Fruit fly (Drosophila melanogaster) whole organism, embryonic: Measurements from ENCODE around the gene CG14931.

ENCODE experiments used
- B-H2 ChIP-seq: fragments of 200-800 bp; sonication (Bioruptor generic); optimal IDR thresholded peaks from 2 replicates; lab custom pipeline; 2018; ENCODE audit warnings: missing biosample characterization, mild to moderate bottlenecking, missing genetic modification characterization
- Bdp1 ChIP-seq: fragments of 200-800 bp; sonication (Bioruptor generic); optimal IDR thresholded peaks from 3 replicates; lab custom pipeline; 2016; ENCODE audit warnings: missing biosample characterization, missing genetic modification characterization
- CG10147 ChIP-seq: fragments of 200-800 bp; sonication (Bioruptor generic); optimal IDR thresholded peaks from 2 replicates; lab custom pipeline; 2019; ENCODE audit warnings: missing biosample characterization, mild to moderate bottlenecking, missing genetic modification characterization, moderate library complexity
- CG12071 ChIP-seq: fragments of 200-800 bp; sonication (Bioruptor generic); optimal IDR thresholded peaks from 3 replicates; lab custom pipeline; 2018; ENCODE audit warnings: missing biosample characterization, mild to moderate bottlenecking, missing genetic modification characterization
- CG12299 ChIP-seq: fragments of 200-800 bp; sonication (Bioruptor generic); optimal IDR thresholded peaks from 2 replicates; lab custom pipeline; 2018; ENCODE audit warnings: missing biosample characterization, mild to moderate bottlenecking, missing genetic modification characterization
- CG13894 ChIP-seq: fragments of 200-800 bp; sonication (Bioruptor generic); optimal IDR thresholded peaks from 3 replicates; lab custom pipeline; 2018; ENCODE audit warnings: missing biosample characterization, mild to moderate bottlenecking, missing genetic modification characterization, moderate library complexity
- CG16779 ChIP-seq: fragments of 200-800 bp; sonication (Bioruptor generic); IDR thresholded peaks from 2 replicates; pipeline ENCODE4 v1.3.6; 2022; ENCODE audit warnings: missing biosample characterization, missing genetic modification characterization
- CG17328 ChIP-seq: fragments of 200-800 bp; sonication (Bioruptor generic); IDR thresholded peaks from 2 replicates; pipeline ENCODE4 v1.3.6; 2022; ENCODE audit warnings: missing biosample characterization, missing genetic modification characterization
- CG17385 ChIP-seq: fragments of 200-800 bp; sonication (Bioruptor generic); optimal IDR thresholded peaks from 3 replicates; lab custom pipeline; 2018; ENCODE audit warnings: missing biosample characterization, mild to moderate bottlenecking, missing genetic modification characterization
- CG2120 ChIP-seq: fragments of 200-800 bp; sonication (Bioruptor generic); optimal IDR thresholded peaks from 3 replicates; lab custom pipeline; 2016; ENCODE audit warnings: missing biosample characterization, missing genetic modification characterization
- CG5953 ChIP-seq: fragments of 200-800 bp; sonication (Bioruptor generic); IDR thresholded peaks from 2 replicates; pipeline ENCODE4 v1.3.6; 2022; ENCODE audit warnings: missing biosample characterization, missing genetic modification characterization
- CG6175 ChIP-seq: fragments of 200-800 bp; sonication (Bioruptor generic); IDR thresholded peaks from 3 replicates; pipeline ENCODE4 v1.3.6; 2022; ENCODE audit warnings: missing biosample characterization, missing genetic modification characterization
- CG9932 ChIP-seq: fragments of 200-800 bp; sonication (Bioruptor generic); IDR thresholded peaks from 2 replicates; pipeline ENCODE4 v1.3.6; 2022; ENCODE audit warnings: missing biosample characterization, missing genetic modification characterization
- Dbx ChIP-seq: fragments of 200-800 bp; sonication (Bioruptor generic); IDR thresholded peaks from 3 replicates; pipeline ENCODE4 v1.3.6; 2022; ENCODE audit warnings: missing biosample characterization, missing genetic modification characterization
- Ets97D ChIP-seq: fragments of 200-800 bp; sonication (Bioruptor generic); optimal IDR thresholded peaks from 3 replicates; lab custom pipeline; 2016; ENCODE audit warnings: missing biosample characterization, missing genetic modification characterization
- Gug ChIP-seq: fragments of 200-800 bp; sonication (Bioruptor generic); IDR thresholded peaks from 4 replicates; pipeline ENCODE4 v1.3.6; 2022; ENCODE audit warnings: missing biosample characterization, missing genetic modification characterization
- Hand ChIP-seq: fragments of 200-800 bp; sonication (Bioruptor generic); optimal IDR thresholded peaks from 2 replicates; lab custom pipeline; 2017; ENCODE audit warnings: mild to moderate bottlenecking, missing biosample characterization, missing genetic modification reagents, missing genetic modification characterization
- HmgD ChIP-seq: fragments of 200-800 bp; sonication (Bioruptor generic); optimal IDR thresholded peaks from 3 replicates; lab custom pipeline; 2016; ENCODE audit warnings: missing biosample characterization, missing genetic modification characterization
- Hr3 ChIP-seq: fragments of 200-800 bp; sonication (Bioruptor generic); optimal IDR thresholded peaks from 3 replicates; lab custom pipeline; 2016; ENCODE audit warnings: missing biosample characterization, missing genetic modification characterization
- Hsf ChIP-seq: fragments of 200-800 bp; sonication (Bioruptor generic); optimal IDR thresholded peaks from 3 replicates; lab custom pipeline; 2016; ENCODE audit warnings: missing biosample characterization, missing genetic modification characterization
- Lim3 ChIP-seq: fragments of 200-800 bp; sonication (Bioruptor generic); IDR thresholded peaks from 2 replicates; pipeline ENCODE4 v1.3.6; 2022; ENCODE audit warnings: missing biosample characterization, missing genetic modification characterization
- NC2α ChIP-seq: fragments of 200-800 bp; sonication (Bioruptor generic); optimal IDR thresholded peaks from 2 replicates; lab custom pipeline; 2016; ENCODE audit warnings: missing biosample characterization, missing genetic modification characterization
- Nf-YC ChIP-seq: fragments of 200-800 bp; optimal IDR thresholded peaks from 3 replicates; lab custom pipeline; 2019; ENCODE audit warnings: missing biosample characterization, mild to moderate bottlenecking, missing genetic modification characterization, moderate library complexity
- Oli ChIP-seq: fragments of 200-800 bp; sonication (Bioruptor generic); optimal IDR thresholded peaks from 2 replicates; lab custom pipeline; 2018; ENCODE audit warnings: missing biosample characterization, mild to moderate bottlenecking, missing genetic modification characterization, moderate library complexity
- Poxn ChIP-seq: fragments of 200-800 bp; sonication (Bioruptor generic); IDR thresholded peaks from 2 replicates; pipeline ENCODE4 v1.3.6; 2022; ENCODE audit warnings: missing biosample characterization, missing genetic modification characterization
- ara ChIP-seq: fragments of 200-800 bp; sonication (Bioruptor generic); IDR thresholded peaks from 2 replicates; pipeline ENCODE4 v1.3.6; 2022; ENCODE audit warnings: missing biosample characterization, missing genetic modification characterization
- ash1 ChIP-seq: fragments of 200-800 bp; sonication (Bioruptor generic); optimal IDR thresholded peaks from 2 replicates; lab custom pipeline; 2018; ENCODE audit warnings: missing biosample characterization, mild to moderate bottlenecking, missing genetic modification characterization
- caup ChIP-seq: fragments of 200-800 bp; sonication (Bioruptor generic); optimal IDR thresholded peaks from 3 replicates; lab custom pipeline; 2017; ENCODE audit warnings: missing biosample characterization, mild to moderate bottlenecking, missing genetic modification characterization, moderate library complexity; ENCODE audit not compliant: severe bottlenecking
- cg ChIP-seq: fragments of 200-800 bp; sonication (Bioruptor generic); optimal IDR thresholded peaks from 3 replicates; lab custom pipeline; 2019; ENCODE audit warnings: missing biosample characterization, mild to moderate bottlenecking, missing genetic modification characterization, moderate library complexity
- chif ChIP-seq, 2 experiments: fragments of 200-800 bp; sonication (Bioruptor generic); optimal IDR thresholded peaks; 3 replicates each; lab custom pipeline; 2016; ENCODE audit warnings: missing biosample characterization in 2 of 2, missing genetic modification characterization in 2 of 2
- chm ChIP-seq: fragments of 200-800 bp; sonication (Bioruptor generic); IDR thresholded peaks from 2 replicates; pipeline ENCODE4 v1.3.6; 2022; ENCODE audit warnings: missing biosample characterization, missing genetic modification characterization
- disco-r ChIP-seq: fragments of 200-800 bp; sonication (Bioruptor generic); optimal IDR thresholded peaks from 2 replicates; lab custom pipeline; 2016; ENCODE audit warnings: missing biosample characterization, missing genetic modification characterization
- dmrt99B ChIP-seq: fragments of 200-800 bp; sonication (Bioruptor generic); optimal IDR thresholded peaks from 2 replicates; lab custom pipeline; 2018; ENCODE audit warnings: missing biosample characterization, mild to moderate bottlenecking, missing genetic modification characterization, moderate library complexity
- gce ChIP-seq: fragments of 200-800 bp; sonication (Bioruptor generic); IDR thresholded peaks from 3 replicates; pipeline ENCODE4 v1.3.6; 2022; ENCODE audit warnings: missing biosample characterization, missing genetic modification characterization
- inv ChIP-seq: fragments of 200-800 bp; sonication (Bioruptor generic); IDR thresholded peaks from 2 replicates; pipeline ENCODE4 v1.3.6; 2022; ENCODE audit warnings: missing biosample characterization, missing genetic modification characterization; ENCODE audit not compliant: partially characterized antibody
- kni ChIP-seq: fragments of 200-800 bp; sonication (Bioruptor generic); optimal IDR thresholded peaks from 3 replicates; lab custom pipeline; 2017; ENCODE audit warnings: mild to moderate bottlenecking, missing biosample characterization, missing genetic modification reagents, missing genetic modification characterization
- lab ChIP-seq: fragments of 200-800 bp; sonication (Bioruptor generic); optimal IDR thresholded peaks from 3 replicates; lab custom pipeline; 2017; ENCODE audit warnings: missing biosample characterization, missing genetic modification characterization, mild to moderate bottlenecking, moderate library complexity, missing genetic modification reagents
- mirr ChIP-seq: fragments of 200-800 bp; sonication (Bioruptor generic); optimal IDR thresholded peaks from 3 replicates; lab custom pipeline; 2018; ENCODE audit warnings: missing biosample characterization, mild to moderate bottlenecking, missing genetic modification characterization
- nmo ChIP-seq: fragments of 200-800 bp; sonication (Bioruptor generic); optimal IDR thresholded peaks from 2 replicates; lab custom pipeline; 2018; ENCODE audit warnings: missing biosample characterization, mild to moderate bottlenecking, missing genetic modification characterization, moderate library complexity
- nom ChIP-seq: fragments of 200-800 bp; sonication (Bioruptor generic); optimal IDR thresholded peaks from 2 replicates; lab custom pipeline; 2017; ENCODE audit warnings: missing biosample characterization, missing genetic modification characterization, mild to moderate bottlenecking, moderate library complexity, missing genetic modification reagents
- pum ChIP-seq: fragments of 200-800 bp; sonication (Bioruptor generic); optimal IDR thresholded peaks from 2 replicates; lab custom pipeline; 2016; ENCODE audit warnings: missing biosample characterization, missing genetic modification characterization
- sd ChIP-seq: fragments of 200-800 bp; sonication (Bioruptor generic); optimal IDR thresholded peaks from 3 replicates; lab custom pipeline; 2018; ENCODE audit warnings: missing biosample characterization, mild to moderate bottlenecking, missing genetic modification characterization, moderate library complexity
- sens ChIP-seq: fragments of 200-800 bp; sonication (Bioruptor generic); peaks from one replicate; lab custom pipeline; 2016; ENCODE audit warnings: missing biosample characterization, missing genetic modification characterization
- sisA ChIP-seq: fragments of 200-800 bp; sonication (Bioruptor generic); IDR thresholded peaks from 2 replicates; pipeline ENCODE4 v1.3.6; 2022; ENCODE audit warnings: missing biosample characterization, missing genetic modification characterization
- slbo ChIP-seq: fragments of 200-800 bp; sonication (Bioruptor generic); IDR thresholded peaks from 2 replicates; pipeline ENCODE4 v1.3.6; 2022; ENCODE audit warnings: missing biosample characterization, missing genetic modification characterization
- sr ChIP-seq: fragments of 200-800 bp; sonication (Bioruptor generic); IDR thresholded peaks from 3 replicates; pipeline ENCODE4 v1.3.6; 2022; ENCODE audit warnings: missing biosample characterization, missing genetic modification characterization
- tll ChIP-seq, 2 experiments: fragments of 200-800 bp in 1 of 2; fragments of >200 bp in 1 of 2; sonication (Bioruptor generic) in 1 of 2; optimal IDR thresholded peaks; 2 replicates each; lab custom pipeline; 2017 to 2019; ENCODE audit warnings: missing biosample characterization in 2 of 2, missing genetic modification characterization in 2 of 2, mild to moderate bottlenecking in 1 of 2, moderate library complexity in 1 of 2
- trem ChIP-seq: fragments of 200-800 bp; optimal IDR thresholded peaks from 3 replicates; lab custom pipeline; 2019; ENCODE audit warnings: missing biosample characterization, mild to moderate bottlenecking, missing genetic modification characterization, moderate library complexity
- z ChIP-seq: fragments of 200-800 bp; sonication (Bioruptor generic); IDR thresholded peaks from 3 replicates; pipeline ENCODE4 v1.3.6; 2022; ENCODE audit warnings: missing biosample characterization, missing genetic modification characterization

CG14931 gene

dm6 chr2L:11807697-11808226 is 19.6 kb downstream of the CG14931 start:
- TF ChIP-seq chm (GFP tag; lab: Robert Waterston, UW), result peak; percentile 67; the same call in 1 of the 2 replicates
- TF ChIP-seq trem, result no peak
- 0 out of 3 replicates have a peak, but pooled peaks have one; percentile 38 for TF ChIP-seq z (GFP tag; lab: Robert Waterston, UW)
- TF ChIP-seq slbo (GFP tag; lab: Robert Waterston, UW), result peak; percentile 45; the same call in 1 of the 2 replicates
- TF ChIP-seq dmrt99B (tag; lab: Kevin White, UChicago), result no peak
- TF ChIP-seq Bdp1, result no peak
- TF ChIP-seq nom (GFP tag; lab: Kevin White, UChicago), result peak; percentile 61
- peak; percentile 85 for TF ChIP-seq CG16779
- peak; percentile 9 for TF ChIP-seq Ets97D (GFP tag; lab: Kevin White, UChicago)
- 0 out of 3 replicates have a peak, but pooled peaks have one; percentile 61 for TF ChIP-seq sr
- no peak for TF ChIP-seq Poxn
- TF ChIP-seq Hsf, result no peak
- TF ChIP-seq ara (GFP tag; lab: Robert Waterston, UW), result 0 out of 2 replicates have a peak, but pooled peaks have one; percentile 42
- TF ChIP-seq CG17385 (GFP tag; lab: Kevin White, UChicago), result peak; percentile 27
- TF ChIP-seq inv, result peak; percentile 23; the same call in 1 of the 2 replicates
- peak; percentile 55 for TF ChIP-seq Nf-YC (tag; lab: Kevin White, UChicago)
- peak; percentile 68; the same call in 2 of the 3 replicates for TF ChIP-seq Dbx (GFP tag; lab: Robert Waterston, UW)
- TF ChIP-seq tll (GFP tag; optimal IDR thresholded peaks at IDR 0.05; lab: Kevin White, UChicago), result peak in 1 of 2 experiments; percentile 10
- TF ChIP-seq HmgD (GFP tag; lab: Kevin White, UChicago), result peak; percentile 61
- peak; percentile 98 for TF ChIP-seq CG6175
- TF ChIP-seq CG10147, result no peak
- TF ChIP-seq sd (tag; lab: Kevin White, UChicago), result peak; percentile 84
- TF ChIP-seq Hr3 (GFP tag; lab: Kevin White, UChicago), result no peak
- TF ChIP-seq CG5953 (GFP tag; lab: Robert Waterston, UW), result no peak
- TF ChIP-seq gce (GFP tag; lab: Robert Waterston, UW), result peak; percentile 68; the same call in 1 of the 3 replicates
- peak; percentile 52 for TF ChIP-seq CG12071 (GFP tag; lab: Kevin White, UChicago)
- no peak for TF ChIP-seq pum (GFP tag; lab: Kevin White, UChicago)
- TF ChIP-seq CG17328 (GFP tag; lab: Robert Waterston, UW), result peak; percentile 36; the same call in 1 of the 2 replicates
- TF ChIP-seq ash1 (GFP tag; lab: Kevin White, UChicago), result peak; percentile 36
- peak; percentile 44 for TF ChIP-seq B-H2 (GFP tag; lab: Kevin White, UChicago)
- no peak for TF ChIP-seq CG2120 (GFP tag; lab: Kevin White, UChicago)
- no peak for TF ChIP-seq sisA (GFP tag; lab: Robert Waterston, UW)
- TF ChIP-seq sens (GFP tag; lab: Kevin White, UChicago), result peak; percentile 88
- peak; percentile 65 for TF ChIP-seq mirr (GFP tag; lab: Kevin White, UChicago)
- TF ChIP-seq disco-r (GFP tag; lab: Kevin White, UChicago), result no peak
- peak; percentile 78 for TF ChIP-seq CG13894 (tag; lab: Kevin White, UChicago)
- TF ChIP-seq lab (GFP tag; lab: Kevin White, UChicago), result peak; percentile 65
- TF ChIP-seq chif (GFP tag; optimal IDR thresholded peaks at IDR 0.05; lab: Kevin White, UChicago), result no peak
- 0 out of 2 replicates have a peak, but pooled peaks have one; percentile 8 for TF ChIP-seq CG9932 (GFP tag; lab: Robert Waterston, UW)
- TF ChIP-seq kni (GFP tag; lab: Kevin White, UChicago), result peak; percentile 88
- TF ChIP-seq Hand (GFP tag; lab: Kevin White, UChicago), result peak; percentile 12
- TF ChIP-seq Gug (GFP tag; lab: Robert Waterston, UW), result peak; percentile 13; the same call in 1 of the 4 replicates
- TF ChIP-seq caup (GFP tag; lab: Kevin White, UChicago), result peak; percentile 57
- TF ChIP-seq Oli (tag; lab: Kevin White, UChicago), result no peak
- no peak for TF ChIP-seq CG12299 (tag; lab: Kevin White, UChicago)
- TF ChIP-seq nmo, result no peak
- TF ChIP-seq cg (GFP tag; lab: Kevin White, UChicago), result peak; percentile 98
- no peak for TF ChIP-seq Lim3 (GFP tag; lab: Robert Waterston, UW)
- TF ChIP-seq NC2α, result peak; percentile 20
